Worm (Caenorhabditis elegans) whole organism, young adult: ENCODE measurements around the gene tat-3.

Source experiments
- D2030.7 ChIP-seq: fragments of 200-800 bp; sonication (Bioruptor generic); IDR thresholded peaks from 2 replicates; pipeline ENCODE4 v1.3.6; 2022; ENCODE audit warnings: missing genetic modification reagents, missing genetic modification characterization, missing compliant biosample characterization
- F10E7.11 ChIP-seq: sonication (generic microtip); optimal IDR thresholded peaks from 2 replicates; lab custom pipeline; 2017; ENCODE audit warnings: mild to moderate bottlenecking, missing genetic modification characterization, moderate library complexity, missing compliant biosample characterization
- F23B12.7 ChIP-seq: sonication (generic microtip); optimal IDR thresholded peaks from 2 replicates; lab custom pipeline; 2017; ENCODE audit warnings: missing genetic modification characterization, mild to moderate bottlenecking, missing compliant biosample characterization, antibody characterized with exemption, moderate library complexity; ENCODE audit not compliant: insufficient read depth
- F33H1.4 ChIP-seq: fragments of 200-800 bp; sonication (Bioruptor generic); IDR thresholded peaks from 2 replicates; pipeline ENCODE4 v1.3.6; 2022; ENCODE audit warnings: missing genetic modification reagents, missing genetic modification characterization, missing compliant biosample characterization
- F52B5.7 ChIP-seq: sonication (generic microtip); optimal IDR thresholded peaks from 2 replicates; lab custom pipeline; 2016; ENCODE audit warnings: mild to moderate bottlenecking, missing genetic modification characterization, missing compliant biosample characterization
- K11D2.4 ChIP-seq: fragments of 200-800 bp; sonication (Bioruptor generic); IDR thresholded peaks from 2 replicates; pipeline ENCODE4 v1.3.6; 2022; ENCODE audit warnings: missing genetic modification reagents, missing genetic modification characterization, missing compliant biosample characterization
- T26A5.8 ChIP-seq: sonication (generic microtip); optimal IDR thresholded peaks from 2 replicates; lab custom pipeline; 2016; ENCODE audit warnings: missing genetic modification characterization, missing compliant biosample characterization
- Y67H2A.10 ChIP-seq: fragments of 200-800 bp; sonication (Bioruptor generic); conservative IDR thresholded peaks from 2 replicates; pipeline ENCODE4 v1.3.6; 2022; ENCODE audit warnings: missing genetic modification reagents, missing genetic modification characterization, missing compliant biosample characterization
- Y95B8A.8 ChIP-seq: fragments of 200-800 bp; sonication (Bioruptor generic); IDR thresholded peaks from 2 replicates; pipeline ENCODE4 v1.3.6; 2022; ENCODE audit warnings: missing genetic modification reagents, missing genetic modification characterization, missing compliant biosample characterization
- ZK185.1 ChIP-seq: sonication (generic microtip); optimal IDR thresholded peaks from 2 replicates; lab custom pipeline; 2016; ENCODE audit warnings: mild to moderate bottlenecking, missing genetic modification characterization, missing compliant biosample characterization; ENCODE audit not compliant: poor library complexity, severe bottlenecking
- akir-1 ChIP-seq: fragments of 200-800 bp; sonication (Bioruptor generic); optimal IDR thresholded peaks from 2 replicates; lab custom pipeline; 2018; ENCODE audit warnings: mild to moderate bottlenecking, missing genetic modification characterization, moderate library complexity, missing compliant biosample characterization
- ama-1 ChIP-seq, 3 experiments: fragments of 150-350 bp in 1 of 3; sonication (generic microtip) in 2 of 3; optimal IDR thresholded peaks; 2 replicates each; lab custom pipeline; 2014 to 2018; ENCODE audit warnings: missing biosample characterization in 2 of 3, missing genetic modification characterization in 2 of 3, missing genetic modification reagents in 2 of 3
- aptf-3 ChIP-seq: fragments of 200-800 bp; sonication (Bioruptor generic); IDR thresholded peaks from 2 replicates; pipeline ENCODE4 v1.3.6; 2022; ENCODE audit warnings: missing genetic modification characterization, missing compliant biosample characterization
- athp-1 ChIP-seq: sonication (generic microtip); optimal IDR thresholded peaks from 2 replicates; lab custom pipeline; 2017; ENCODE audit warnings: mild to moderate bottlenecking, missing genetic modification characterization, missing compliant biosample characterization
- bed-2 ChIP-seq: fragments of 200-800 bp; sonication (Bioruptor generic); IDR thresholded peaks from 2 replicates; pipeline ENCODE4 v1.3.6; 2022; ENCODE audit warnings: missing genetic modification reagents, missing genetic modification characterization, missing compliant biosample characterization
- ceh-79 ChIP-seq: sonication (generic microtip); optimal IDR thresholded peaks from 2 replicates; lab custom pipeline; 2017; ENCODE audit warnings: mild to moderate bottlenecking, missing genetic modification characterization, missing compliant biosample characterization
- ceh-91 ChIP-seq: fragments of 200-800 bp; sonication (Bioruptor generic); IDR thresholded peaks from 2 replicates; pipeline ENCODE4 v1.3.6; 2022; ENCODE audit warnings: missing genetic modification reagents, missing genetic modification characterization, missing compliant biosample characterization
- chd-7 ChIP-seq: sonication (generic microtip); optimal IDR thresholded peaks from 2 replicates; lab custom pipeline; 2016; ENCODE audit warnings: mild to moderate bottlenecking, missing genetic modification characterization, moderate library complexity, missing compliant biosample characterization
- die-1 ChIP-seq: sonication (generic microtip); optimal IDR thresholded peaks from 2 replicates; lab custom pipeline; 2016; ENCODE audit warnings: missing genotype, mild to moderate bottlenecking, missing genetic modification characterization, missing compliant biosample characterization
- dpl-1 ChIP-seq: fragments of 150-350 bp; optimal IDR thresholded peaks from 2 replicates; lab custom pipeline; 2014; ENCODE audit warnings: missing biosample characterization, missing genetic modification reagents, missing genetic modification characterization
- egl-18 ChIP-seq: fragments of 200-800 bp; sonication (Bioruptor generic); IDR thresholded peaks from 2 replicates; pipeline ENCODE4 v1.3.6; 2022; ENCODE audit warnings: missing genetic modification reagents, missing genetic modification characterization, missing compliant biosample characterization
- ekl-4 ChIP-seq: fragments of 200-800 bp; sonication (Bioruptor generic); IDR thresholded peaks from 2 replicates; pipeline ENCODE4 v1.3.6; 2022; ENCODE audit warnings: missing genetic modification reagents, missing genetic modification characterization, missing compliant biosample characterization
- him-1 ChIP-seq: sonication (generic microtip); optimal IDR thresholded peaks from 2 replicates; lab custom pipeline; 2016; ENCODE audit warnings: missing genotype, missing genetic modification reagents, missing genetic modification characterization, missing compliant biosample characterization
- hmg-1.2 ChIP-seq: fragments of 200-800 bp; sonication (Bioruptor generic); IDR thresholded peaks from 2 replicates; pipeline ENCODE4 v1.3.6; 2022; ENCODE audit warnings: missing genetic modification reagents, missing genetic modification characterization, missing compliant biosample characterization
- lin-26 ChIP-seq: fragments of 200-800 bp; sonication (Bioruptor generic); IDR thresholded peaks from 2 replicates; pipeline ENCODE4 v1.3.6; 2022; ENCODE audit warnings: missing genetic modification reagents, missing genetic modification characterization, missing compliant biosample characterization
- lir-1 ChIP-seq: fragments of 200-800 bp; sonication (Bioruptor generic); conservative IDR thresholded peaks from 2 replicates; pipeline ENCODE4 v1.3.6; 2022; ENCODE audit warnings: missing genetic modification reagents, missing genetic modification characterization, missing compliant biosample characterization
- lsl-1 ChIP-seq: fragments of 200-800 bp; sonication (Bioruptor generic); optimal IDR thresholded peaks from 2 replicates; lab custom pipeline; 2018; ENCODE audit warnings: mild to moderate bottlenecking, missing genetic modification characterization, moderate library complexity, missing compliant biosample characterization
- madf-3 ChIP-seq: fragments of 200-800 bp; sonication (Bioruptor generic); IDR thresholded peaks from 2 replicates; pipeline ENCODE4 v1.3.6; 2022; ENCODE audit warnings: missing genetic modification reagents, missing genetic modification characterization, missing compliant biosample characterization
- madf-6 ChIP-seq: fragments of 200-800 bp; sonication (Bioruptor generic); IDR thresholded peaks from 2 replicates; pipeline ENCODE4 v1.3.6; 2022; ENCODE audit warnings: missing genetic modification reagents, missing genetic modification characterization, missing compliant biosample characterization
- nfya-2 ChIP-seq: fragments of 200-800 bp; sonication (Bioruptor generic); IDR thresholded peaks from 2 replicates; pipeline ENCODE4 v1.3.6; 2022; ENCODE audit warnings: missing genetic modification reagents, missing genetic modification characterization, missing compliant biosample characterization
- nhr-80 ChIP-seq: sonication (generic microtip); optimal IDR thresholded peaks from 2 replicates; lab custom pipeline; 2016; ENCODE audit warnings: missing genetic modification characterization, missing compliant biosample characterization
- rcor-1 ChIP-seq: fragments of 200-800 bp; sonication (Bioruptor generic); IDR thresholded peaks from 2 replicates; pipeline ENCODE4 v1.3.6; 2022; ENCODE audit warnings: missing genetic modification reagents, missing genetic modification characterization, missing compliant biosample characterization
- rpc-1 ChIP-seq, 2 experiments: fragments of 150-350 bp in 1 of 2; sonication (generic microtip) in 1 of 2; optimal IDR thresholded peaks; 2 replicates each; lab custom pipeline; 2014 to 2018; ENCODE audit warnings: missing biosample characterization in 1 of 2, missing genetic modification characterization in 1 of 2, missing genetic modification reagents in 1 of 2, missing genotype in 1 of 2
- snpc-3.4 ChIP-seq: sonication (generic microtip); optimal IDR thresholded peaks from 2 replicates; lab custom pipeline; 2017; ENCODE audit warnings: missing genetic modification characterization, mild to moderate bottlenecking, missing compliant biosample characterization, antibody characterized with exemption, moderate library complexity, missing genotype, missing genetic modification reagents
- snpc-4 ChIP-seq, 5 experiments: fragments of 150-350 bp in 1 of 5; sonication (generic microtip) in 4 of 5; optimal IDR thresholded peaks; 2 replicates each; lab custom pipeline; 2014 to 2018; ENCODE audit warnings: missing genetic modification characterization in 5 of 5, missing biosample characterization in 3 of 5, antibody characterized with exemption in 2 of 5, mild to moderate bottlenecking in 2 of 5, missing compliant biosample characterization in 2 of 5, missing genotype in 2 of 5, moderate library complexity in 2 of 5, missing genetic modification reagents in 1 of 5
- somi-1 ChIP-seq: fragments of 200-800 bp; sonication (Bioruptor generic); optimal IDR thresholded peaks from 2 replicates; lab custom pipeline; 2018; ENCODE audit warnings: mild to moderate bottlenecking, missing genetic modification characterization, missing compliant biosample characterization
- tbp1 ChIP-seq: fragments of 200-800 bp; sonication (Bioruptor generic); optimal IDR thresholded peaks from 2 replicates; lab custom pipeline; 2018; ENCODE audit warnings: mild to moderate bottlenecking, missing genetic modification characterization, missing compliant biosample characterization
- tbx-9 ChIP-seq: sonication (generic microtip); optimal IDR thresholded peaks from 2 replicates; lab custom pipeline; 2016; ENCODE audit warnings: borderline replicate concordance, missing genetic modification characterization, inconsistent platforms, missing compliant biosample characterization
- unc-62 ChIP-seq: fragments of 150-350 bp; optimal IDR thresholded peaks from 2 replicates; lab custom pipeline; 2014; ENCODE audit warnings: missing biosample characterization, missing genetic modification reagents, missing genetic modification characterization
- xnd-1 ChIP-seq: sonication (generic microtip); optimal IDR thresholded peaks from 2 replicates; lab custom pipeline; 2016; ENCODE audit warnings: missing genotype, missing genetic modification reagents, missing genetic modification characterization, missing compliant biosample characterization
- zfh-2 ChIP-seq: fragments of 200-800 bp; sonication (Bioruptor generic); conservative IDR thresholded peaks from 2 replicates; pipeline ENCODE4 v1.3.6; 2022; ENCODE audit warnings: missing genetic modification reagents, missing genetic modification characterization, missing compliant biosample characterization
- ztf-26 ChIP-seq: sonication (generic microtip); optimal IDR thresholded peaks from 2 replicates; lab custom pipeline; 2017; ENCODE audit warnings: missing genetic modification characterization, missing compliant biosample characterization

The tat-3 gene

DNA sequence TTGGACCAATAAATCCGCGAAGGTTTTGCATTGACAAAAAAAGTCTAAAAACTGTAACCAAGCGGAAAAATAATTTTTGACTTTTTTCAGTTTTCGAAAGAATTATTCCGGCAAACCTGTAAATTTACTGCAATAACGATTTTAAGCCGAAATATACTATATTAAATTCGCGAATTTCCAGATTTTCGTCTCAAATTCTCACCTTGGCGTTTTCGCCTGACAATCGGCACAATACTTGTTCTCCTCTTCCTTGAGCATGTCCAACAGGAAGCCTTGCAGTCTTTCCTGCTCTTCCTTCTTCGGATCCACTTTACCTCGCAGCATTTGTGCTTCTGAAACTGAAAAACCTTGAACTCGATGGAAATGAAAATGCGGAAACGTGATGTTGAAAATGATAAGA, 8.9 kb upstream of the tat-3 start, which contains the start of gene smap-1:
TSS of gene smap-1 (minus strand) at position 338 of the 400 bp plus-strand sequence.
- TF ChIP-seq F10E7.11 (tag; lab: Kevin White, UChicago) (no peak), ztf-26 (tag; lab: Kevin White, UChicago) (no peak), akir-1 (GFP tag; lab: Kevin White, UChicago) (no peak), egl-18 (GFP tag; lab: Robert Waterston, UW) (no peak)
- TF ChIP-seq, all 124 proteins: peak for 0

DNA sequence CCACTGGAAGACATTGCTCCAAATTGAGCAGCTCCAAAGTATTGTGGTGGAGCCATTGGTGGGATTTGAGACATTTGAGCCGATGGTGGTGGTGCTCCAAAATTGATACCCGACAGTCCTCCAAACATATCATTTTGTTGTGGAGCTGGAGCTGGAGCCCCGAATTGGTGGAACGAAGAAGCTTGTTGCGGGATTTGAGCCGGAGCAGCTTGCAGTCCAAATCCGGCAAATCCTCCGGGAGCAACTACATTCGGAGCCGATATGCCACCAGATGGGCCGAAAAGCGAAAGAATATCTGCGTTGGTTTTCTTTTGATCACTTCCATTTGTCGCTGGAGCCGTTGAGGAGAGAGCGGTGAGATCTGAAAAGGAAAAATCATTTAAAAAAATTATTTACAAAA, 7.6 kb upstream of the tat-3 start:
- TF ChIP-seq snpc-3.4 (tag; lab: Kevin White, UChicago) (no peak), zfh-2 (GFP tag; lab: Robert Waterston, UW) (peak; percentile 30; the same call in 1 of the 2 replicates), chd-7 (peak; percentile 4), lin-26 (GFP tag; lab: Robert Waterston, UW) (peak; percentile 54; the same call in 1 of the 2 replicates), rpc-1 (optimal IDR thresholded peaks at IDR 0.05; lab: Kevin White, UChicago) (no peak), rpc-1 (tag; optimal IDR thresholded peaks at IDR 0.05; lab: Kevin White, UChicago) (no peak), D2030.7 (GFP tag; lab: Robert Waterston, UW) (no peak), xnd-1 (tag; lab: Kevin White, UChicago) (no peak), lir-1 (GFP tag; lab: Robert Waterston, UW) (no peak)

DNA sequence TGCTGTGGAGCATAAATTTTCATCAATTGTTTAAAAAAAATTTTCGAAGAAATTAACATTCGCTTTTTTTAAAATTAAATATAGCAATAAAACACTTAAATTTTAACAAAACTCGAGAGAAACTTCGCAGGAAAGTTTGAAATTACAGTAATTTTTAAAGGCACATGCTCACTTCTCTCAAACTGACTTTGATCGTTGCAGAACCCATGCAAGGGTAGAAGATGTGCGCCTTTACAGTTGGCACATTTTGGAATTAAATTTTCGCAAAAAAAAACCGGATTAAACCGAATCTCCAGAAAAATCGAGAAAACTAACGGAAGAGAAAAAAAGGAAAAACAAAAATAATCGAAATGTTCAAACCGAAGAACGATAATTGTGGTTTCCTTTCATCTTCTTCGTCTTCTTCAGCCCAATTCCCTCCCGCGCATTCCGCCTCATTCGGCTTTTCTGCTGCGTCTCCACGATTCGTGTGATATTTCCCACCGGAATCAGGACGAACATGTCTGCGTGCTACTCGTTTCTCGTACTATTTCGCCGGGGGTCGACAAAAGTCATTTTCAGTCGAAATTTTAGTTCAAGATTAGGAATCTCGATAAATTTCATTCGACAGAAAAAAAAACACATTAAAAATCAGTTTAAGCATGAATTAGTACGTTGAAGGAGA, 5.9 kb upstream of the tat-3 start:
- no peak for TF ChIP-seq ekl-4 (GFP tag; lab: Robert Waterston, UW)
- TF ChIP-seq unc-62 (GFP tag; lab: Kevin White, UChicago), result no peak
- TF ChIP-seq rpc-1 (optimal IDR thresholded peaks at IDR 0.05; lab: Kevin White, UChicago), result no peak
- TF ChIP-seq rpc-1 (tag; optimal IDR thresholded peaks at IDR 0.05; lab: Kevin White, UChicago), result no peak
- TF ChIP-seq ama-1 (optimal IDR thresholded peaks at IDR 0.05; lab: Kevin White, UChicago), result no peak
- no peak for TF ChIP-seq ama-1 (GFP tag; optimal IDR thresholded peaks at IDR 0.05; lab: Kevin White, UChicago)
- no peak for TF ChIP-seq aptf-3 (GFP tag; lab: Robert Waterston, UW)
- TF ChIP-seq him-1, result peak; percentile 37
- TF ChIP-seq dpl-1 (GFP tag; lab: Kevin White, UChicago), result no peak
- TF ChIP-seq ZK185.1 (tag; lab: Kevin White, UChicago), result no peak
- 0 out of 2 replicates have a peak, but pooled peaks have one; percentile 38 for TF ChIP-seq madf-6 (GFP tag; lab: Robert Waterston, UW)
- TF ChIP-seq tbp1 (GFP tag; lab: Kevin White, UChicago), result no peak
- TF ChIP-seq Y95B8A.8 (GFP tag; lab: Robert Waterston, UW), result no peak
- peak; percentile 11 for TF ChIP-seq athp-1
- peak; percentile 9 for TF ChIP-seq xnd-1 (tag; lab: Kevin White, UChicago)
- no peak for TF ChIP-seq chd-7
- TF ChIP-seq Y67H2A.10, result no peak
- no peak for TF ChIP-seq F52B5.7 (tag; lab: Kevin White, UChicago)
- TF ChIP-seq somi-1 (GFP tag; lab: Kevin White, UChicago), result no peak
- TF ChIP-seq nhr-80 (tag; lab: Kevin White, UChicago), result no peak
- TF ChIP-seq hmg-1.2, result peak; percentile 92
- no peak for TF ChIP-seq T26A5.8 (tag; lab: Kevin White, UChicago)
- no peak for TF ChIP-seq tbx-9 (tag; lab: Kevin White, UChicago)
- no peak for TF ChIP-seq rcor-1 (GFP tag; lab: Robert Waterston, UW)
- TF ChIP-seq K11D2.4, result no peak
- no peak for TF ChIP-seq nfya-2 (GFP tag; lab: Robert Waterston, UW)
- TF ChIP-seq ceh-91, result no peak
- no peak for TF ChIP-seq madf-3 (GFP tag; lab: Robert Waterston, UW)
- TF ChIP-seq die-1 (tag; lab: Kevin White, UChicago), result no peak
- TF ChIP-seq bed-2 (GFP tag; lab: Robert Waterston, UW), result no peak
- TF ChIP-seq F23B12.7 (tag; lab: Kevin White, UChicago), result no peak
- peak; percentile 60 for TF ChIP-seq F33H1.4 (GFP tag; lab: Robert Waterston, UW)
- TF ChIP-seq lsl-1 (GFP tag; lab: Kevin White, UChicago), result peak; percentile 74
- no peak for TF ChIP-seq ceh-79
- TF ChIP-seq snpc-4 (GFP tag; optimal IDR thresholded peaks at IDR 0.05; lab: Kevin White, UChicago), result no peak
- no peak for TF ChIP-seq snpc-4 (tag; optimal IDR thresholded peaks at IDR 0.05; lab: Kevin White, UChicago)
